Worm (Caenorhabditis elegans) whole organism, L4 larva: ENCODE results near the gene B0348.1.
A peak's percentile ranks its signal among the peaks of the same experiment; 100 is the strongest.

Experiments
- F26F4.8 ChIP-seq: fragments of 200-800 bp; sonication (Bioruptor generic); conservative IDR thresholded peaks from 2 replicates; pipeline ENCODE4 v1.3.6; 2022; ENCODE audit warnings: missing genetic modification characterization, missing compliant biosample characterization
- F37D6.2 ChIP-seq: sonication (generic microtip); optimal IDR thresholded peaks from 2 replicates; lab custom pipeline; 2016; ENCODE audit warnings: mild to moderate bottlenecking, missing genetic modification characterization, missing compliant biosample characterization
- Y48G9A.11 ChIP-seq: fragments of 200-800 bp; sonication (Bioruptor generic); IDR thresholded peaks from 2 replicates; pipeline ENCODE4 v1.3.6; 2022; ENCODE audit warnings: missing genetic modification reagents, missing genetic modification characterization, missing compliant biosample characterization
- Y75B8A.6 ChIP-seq: fragments of 200-800 bp; sonication (Bioruptor generic); IDR thresholded peaks from 2 replicates; pipeline ENCODE4 v1.3.6; 2022; ENCODE audit warnings: missing genetic modification reagents, missing genetic modification characterization, missing compliant biosample characterization
- ZK337.2 ChIP-seq: fragments of 200-800 bp; sonication (Bioruptor generic); IDR thresholded peaks from 2 replicates; pipeline ENCODE4 v1.3.6; 2022; ENCODE audit warnings: missing genetic modification reagents, missing genetic modification characterization, missing compliant biosample characterization
- ZK546.5 ChIP-seq, 2 experiments: sonication (generic microtip); optimal IDR thresholded peaks; 2 replicates each; lab custom pipeline; 2017; ENCODE audit warnings: missing biosample characterization in 2 of 2, missing genetic modification characterization in 2 of 2
- ama-1 ChIP-seq: fragments of 150-350 bp; optimal IDR thresholded peaks from 2 replicates; lab custom pipeline; 2014; ENCODE audit warnings: inconsistent platforms, mixed read lengths
- arid-1 ChIP-seq: fragments of 200-800 bp; sonication (Bioruptor generic); conservative IDR thresholded peaks from 2 replicates; pipeline ENCODE4 v1.3.6; 2022; ENCODE audit warnings: missing genetic modification reagents, missing genetic modification characterization, missing compliant biosample characterization
- ceh-32 ChIP-seq: sonication (generic microtip); optimal IDR thresholded peaks from 2 replicates; lab custom pipeline; 2016; ENCODE audit warnings: mild to moderate bottlenecking, missing genetic modification characterization, missing compliant biosample characterization; ENCODE audit not compliant: poor library complexity
- ceh-44 ChIP-seq: fragments of 200-800 bp; sonication (Bioruptor generic); IDR thresholded peaks from 2 replicates; pipeline ENCODE4 v1.3.6; 2022; ENCODE audit warnings: missing genetic modification reagents, missing genetic modification characterization, missing compliant biosample characterization
- cey-2 ChIP-seq: sonication (generic microtip); optimal IDR thresholded peaks from 3 replicates; lab custom pipeline; 2017; ENCODE audit warnings: missing genetic modification characterization, mild to moderate bottlenecking, missing compliant biosample characterization, antibody characterized with exemption, borderline replicate concordance; ENCODE audit not compliant: insufficient read depth
- daf-19 ChIP-seq: fragments of 200-800 bp; sonication (Bioruptor generic); conservative IDR thresholded peaks from 2 replicates; pipeline ENCODE4 v1.3.6; 2022; ENCODE audit warnings: missing genetic modification characterization, missing compliant biosample characterization
- daf-8 ChIP-seq: fragments of 200-800 bp; sonication (Bioruptor generic); IDR thresholded peaks from 2 replicates; pipeline ENCODE4 v1.3.6; 2022; ENCODE audit warnings: missing genetic modification characterization, missing compliant biosample characterization
- dmd-6 ChIP-seq: fragments of 200-800 bp; sonication (Bioruptor generic); IDR thresholded peaks from 2 replicates; pipeline ENCODE4 v1.3.6; 2022; ENCODE audit warnings: missing genetic modification reagents, missing genetic modification characterization, missing compliant biosample characterization
- dmd-8 ChIP-seq: fragments of 200-800 bp; sonication (Bioruptor generic); IDR thresholded peaks from 2 replicates; pipeline ENCODE4 v1.3.6; 2022; ENCODE audit warnings: missing genetic modification characterization, missing compliant biosample characterization
- dpl-1 ChIP-seq: fragments of 150-350 bp; optimal IDR thresholded peaks from 2 replicates; lab custom pipeline; 2014; ENCODE audit warnings: missing biosample characterization, missing genetic modification reagents, missing genetic modification characterization
- duxl-1 ChIP-seq: sonication (generic microtip); optimal IDR thresholded peaks from 2 replicates; lab custom pipeline; 2016; ENCODE audit warnings: mild to moderate bottlenecking, missing genetic modification characterization, moderate library complexity, missing compliant biosample characterization; ENCODE audit not compliant: poor library complexity
- egl-43 ChIP-seq: fragments of 200-800 bp; sonication (Bioruptor generic); IDR thresholded peaks from 2 replicates; pipeline ENCODE4 v1.3.6; 2022; ENCODE audit warnings: missing genetic modification reagents, missing genetic modification characterization, missing compliant biosample characterization
- fkh-10 ChIP-seq: fragments of 150-350 bp; optimal IDR thresholded peaks from 2 replicates; lab custom pipeline; 2014; ENCODE audit warnings: missing biosample characterization, missing genetic modification reagents, missing genetic modification characterization
- gei-8 ChIP-seq: fragments of 200-800 bp; sonication (Bioruptor generic); optimal IDR thresholded peaks from 2 replicates; lab custom pipeline; 2018; ENCODE audit warnings: mild to moderate bottlenecking, missing genetic modification characterization, missing compliant biosample characterization
- hif-1 ChIP-seq, 2 experiments: sonication (generic microtip); optimal IDR thresholded peaks; 2 replicates each; lab custom pipeline; 2016 to 2017; ENCODE audit warnings: missing compliant biosample characterization in 2 of 2, missing genetic modification characterization in 2 of 2, missing genetic modification reagents in 2 of 2, missing genotype in 2 of 2, mild to moderate bottlenecking in 1 of 2
- hmg-1.1 ChIP-seq: fragments of 200-800 bp; sonication (Bioruptor generic); IDR thresholded peaks from 2 replicates; pipeline ENCODE4 v1.3.6; 2022; ENCODE audit warnings: missing genetic modification reagents, missing genetic modification characterization, missing compliant biosample characterization
- lim-7 ChIP-seq: fragments of 200-800 bp; sonication (Bioruptor generic); IDR thresholded peaks from 2 replicates; pipeline ENCODE4 v1.3.6; 2022; ENCODE audit warnings: missing genetic modification characterization, missing compliant biosample characterization
- lin-1 ChIP-seq: fragments of 200-800 bp; sonication (Bioruptor generic); IDR thresholded peaks from 2 replicates; pipeline ENCODE4 v1.3.6; 2022; ENCODE audit warnings: missing genetic modification reagents, missing genetic modification characterization, missing compliant biosample characterization
- lin-13 ChIP-seq: fragments of 150-350 bp; optimal IDR thresholded peaks from 2 replicates; lab custom pipeline; 2014; ENCODE audit warnings: missing biosample characterization, missing genetic modification reagents, missing genetic modification characterization
- lin-39 ChIP-seq: fragments of 150-350 bp; optimal IDR thresholded peaks from 2 replicates; lab custom pipeline; 2014; ENCODE audit warnings: missing biosample characterization, missing genetic modification reagents, missing genetic modification characterization
- lir-3 ChIP-seq: sonication (generic microtip); optimal IDR thresholded peaks from 2 replicates; lab custom pipeline; 2016; ENCODE audit warnings: mild to moderate bottlenecking, missing genetic modification characterization, missing compliant biosample characterization
- mdl-1 ChIP-seq, 2 experiments: fragments of 150-350 bp in 1 of 2; sonication (generic microtip) in 1 of 2; optimal IDR thresholded peaks; 2 replicates each; lab custom pipeline; 2014 to 2017; ENCODE audit warnings: missing biosample characterization in 2 of 2, missing genetic modification characterization in 2 of 2
- mxl-3 ChIP-seq: fragments of 200-800 bp; sonication (Bioruptor generic); optimal IDR thresholded peaks from 2 replicates; lab custom pipeline; 2018; ENCODE audit warnings: mild to moderate bottlenecking, missing genetic modification characterization, missing compliant biosample characterization
- nhr-10 ChIP-seq: fragments of 150-350 bp; optimal IDR thresholded peaks from 2 replicates; lab custom pipeline; 2014; ENCODE audit warnings: missing biosample characterization, missing genetic modification characterization
- nhr-11 ChIP-seq: fragments of 150-350 bp; optimal IDR thresholded peaks from 2 replicates; lab custom pipeline; 2014; ENCODE audit warnings: missing biosample characterization, missing genetic modification characterization
- nhr-237 ChIP-seq: sonication (generic microtip); optimal IDR thresholded peaks from 2 replicates; lab custom pipeline; 2017; ENCODE audit warnings: missing biosample characterization, missing genetic modification characterization
- nhr-25 ChIP-seq: sonication (generic microtip); optimal IDR thresholded peaks from 2 replicates; lab custom pipeline; 2017; ENCODE audit warnings: missing genetic modification characterization, mild to moderate bottlenecking, missing compliant biosample characterization, antibody characterized with exemption, moderate library complexity, borderline replicate concordance; ENCODE audit not compliant: insufficient read depth
- nhr-42 ChIP-seq: fragments of 200-800 bp; sonication (Bioruptor generic); IDR thresholded peaks from 2 replicates; pipeline ENCODE4 v1.3.6; 2022; ENCODE audit warnings: missing genetic modification characterization, missing compliant biosample characterization
- nhr-48 ChIP-seq: sonication (generic microtip); optimal IDR thresholded peaks from 2 replicates; lab custom pipeline; 2016; ENCODE audit warnings: mild to moderate bottlenecking, missing genetic modification characterization, missing compliant biosample characterization
- nhr-6 ChIP-seq: fragments of 150-350 bp; optimal IDR thresholded peaks from 2 replicates; lab custom pipeline; 2014; ENCODE audit warnings: missing biosample characterization, missing genetic modification characterization
- nhr-77 ChIP-seq: fragments of 150-350 bp; optimal IDR thresholded peaks from 2 replicates; lab custom pipeline; 2014; ENCODE audit warnings: missing biosample characterization, missing genetic modification characterization
- rbr-2 ChIP-seq: sonication (generic microtip); optimal IDR thresholded peaks from 2 replicates; lab custom pipeline; 2016; ENCODE audit warnings: missing genotype, missing genetic modification characterization, missing compliant biosample characterization
- set-16 ChIP-seq: fragments of 200-800 bp; sonication (Bioruptor generic); IDR thresholded peaks from 2 replicates; pipeline ENCODE4 v1.3.6; 2022; ENCODE audit warnings: missing genetic modification reagents, missing genetic modification characterization, missing compliant biosample characterization
- skn-1 ChIP-seq: fragments of 150-350 bp; optimal IDR thresholded peaks from 2 replicates; lab custom pipeline; 2014; ENCODE audit warnings: missing biosample characterization, missing genetic modification characterization
- snpc-1.2 ChIP-seq: fragments of 200-800 bp; sonication (Bioruptor generic); IDR thresholded peaks from 2 replicates; pipeline ENCODE4 v1.3.6; 2022; ENCODE audit warnings: missing genetic modification reagents, missing genetic modification characterization, missing compliant biosample characterization
- snpc-4 ChIP-seq: fragments of 150-350 bp; optimal IDR thresholded peaks from 2 replicates; lab custom pipeline; 2014; ENCODE audit warnings: missing biosample characterization, missing genetic modification characterization
- unc-130 ChIP-seq: sonication (generic microtip); optimal IDR thresholded peaks from 2 replicates; lab custom pipeline; 2016; ENCODE audit warnings: missing genetic modification reagents, missing genetic modification characterization, missing compliant biosample characterization
- unc-39 ChIP-seq: sonication (generic microtip); optimal IDR thresholded peaks from 2 replicates; lab custom pipeline; 2017; ENCODE audit warnings: missing biosample characterization, missing genetic modification characterization
- unc-62 ChIP-seq, 3 experiments: fragments of 150-350 bp in 1 of 3; sonication (generic microtip); optimal IDR thresholded peaks in 2 of 3; peaks in 1 of 3; 1 replicate in 1 of 3; 2 replicates in 2 of 3; lab custom pipeline; 2014 to 2017; ENCODE audit warnings: missing biosample characterization in 3 of 3, missing genetic modification characterization in 3 of 3, missing genetic modification reagents in 3 of 3, missing genotype in 1 of 3
- vab-7 ChIP-seq: fragments of 200-800 bp; sonication (Bioruptor generic); IDR thresholded peaks from 2 replicates; pipeline ENCODE4 v1.3.6; 2022; ENCODE audit warnings: missing genetic modification reagents, missing genetic modification characterization, missing compliant biosample characterization
- ztf-7 ChIP-seq: fragments of 150-350 bp; optimal IDR thresholded peaks from 2 replicates; lab custom pipeline; 2014; ENCODE audit warnings: missing biosample characterization, missing genetic modification characterization

B0348.1 gene

DNA sequence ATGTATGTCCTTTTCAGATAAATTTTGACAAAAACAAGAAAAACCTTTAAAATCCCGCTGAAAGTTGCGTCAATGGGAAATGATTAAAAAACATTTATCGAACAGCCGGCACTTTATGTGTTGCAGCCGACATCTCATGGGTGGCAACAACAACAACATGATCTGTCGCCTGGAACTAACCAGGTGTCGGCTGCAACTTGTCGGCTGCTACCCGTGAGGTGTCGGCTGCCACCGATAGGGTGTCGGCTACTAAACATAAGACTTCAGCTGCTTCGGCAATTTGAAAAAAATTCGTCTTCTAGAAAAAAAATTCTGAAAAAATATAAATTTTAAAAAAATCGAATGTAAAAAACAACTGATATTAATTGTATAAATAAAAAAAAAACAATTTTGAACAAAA lies 21.1 kb upstream of the B0348.1 start:
- TF ChIP-seq daf-19, result no peak
- TF ChIP-seq mdl-1 (tag; optimal IDR thresholded peaks at IDR 0.05; lab: Kevin White, UChicago), result no peak
- TF ChIP-seq rbr-2 (tag; lab: Kevin White, UChicago), result no peak
- no peak for TF ChIP-seq nhr-10 (tag; lab: Kevin White, UChicago)
- no peak for TF ChIP-seq ZK546.5 (tag; optimal IDR thresholded peaks at IDR 0.05; lab: Kevin White, UChicago)
- TF ChIP-seq unc-39, result no peak
- TF ChIP-seq lin-39, result no peak
- no peak for TF ChIP-seq nhr-11 (tag; lab: Kevin White, UChicago)
- TF ChIP-seq unc-62 (GFP tag; optimal IDR thresholded peaks at IDR 0.05 in 1 of 2; lab: Kevin White, UChicago), result no peak
- TF ChIP-seq unc-62 (tag; optimal IDR thresholded peaks at IDR 0.05; lab: Kevin White, UChicago), result no peak
- no peak for TF ChIP-seq ama-1 (lab: Kevin White, UChicago)
- no peak for TF ChIP-seq hmg-1.1
- TF ChIP-seq duxl-1, result no peak

DNA sequence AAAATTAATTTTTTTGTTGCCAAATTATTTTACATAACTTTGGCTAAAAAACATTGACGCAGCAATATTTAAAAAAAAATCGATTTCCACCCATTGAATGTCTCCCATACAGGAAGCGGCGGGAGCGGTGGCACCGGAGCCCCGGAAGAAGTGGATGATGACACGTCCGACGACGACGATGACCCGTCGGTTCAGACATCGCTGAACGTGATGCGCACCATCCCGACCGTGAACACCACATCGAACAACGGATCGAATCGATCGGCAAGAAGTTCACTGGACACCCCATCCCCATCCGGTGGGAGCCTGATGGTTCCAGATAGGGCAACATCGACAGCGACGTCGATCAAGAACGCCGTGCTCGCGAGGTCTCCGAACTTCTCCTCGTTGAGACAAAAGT lies 20.5 kb upstream of the B0348.1 start:
- TF ChIP-seq snpc-1.2 (GFP tag; lab: Robert Waterston, UW) (no peak), ztf-7 (no peak), nhr-42 (no peak), hif-1 (tag; optimal IDR thresholded peaks at IDR 0.05; lab: Kevin White, UChicago) (no peak), nhr-6 (no peak), daf-8 (no peak), ama-1 (lab: Kevin White, UChicago) (no peak), arid-1 (GFP tag; lab: Robert Waterston, UW) (no peak), F37D6.2 (no peak), ceh-44 (GFP tag; lab: Robert Waterston, UW) (no peak), Y75B8A.6 (GFP tag; lab: Robert Waterston, UW) (no peak), vab-7 (GFP tag; lab: Robert Waterston, UW) (no peak), skn-1 (no peak), ZK337.2 (GFP tag; lab: Robert Waterston, UW) (no peak), Y48G9A.11 (GFP tag; lab: Robert Waterston, UW) (peak; percentile 36; the same call in 1 of the 2 replicates), unc-62 (GFP tag; optimal IDR thresholded peaks at IDR 0.05 in 1 of 2; lab: Kevin White, UChicago) (no peak), unc-62 (tag; optimal IDR thresholded peaks at IDR 0.05; lab: Kevin White, UChicago) (no peak), mxl-3 (GFP tag; lab: Kevin White, UChicago) (no peak), lim-7 (GFP tag; lab: Robert Waterston, UW) (0 out of 2 replicates have a peak, but pooled peaks have one; percentile 12), gei-8 (no peak), nhr-10 (tag; lab: Kevin White, UChicago) (no peak), dmd-8 (0 out of 2 replicates have a peak, but pooled peaks have one; percentile 12), set-16 (GFP tag; lab: Robert Waterston, UW) (peak; percentile 74), ceh-32 (no peak), dmd-6 (GFP tag; lab: Robert Waterston, UW) (no peak), cey-2 (tag; lab: Kevin White, UChicago) (no peak), nhr-25 (no peak)

ce11 chrV:29823-30222 lies 18.9 kb upstream of the B0348.1 start:
- TF ChIP-seq Y48G9A.11 (GFP tag; lab: Robert Waterston, UW) (no peak), egl-43 (GFP tag; lab: Robert Waterston, UW) (peak; percentile 60; the same call in 1 of the 2 replicates), nhr-77 (tag; lab: Kevin White, UChicago) (no peak), F26F4.8 (GFP tag; lab: Robert Waterston, UW) (no peak), nhr-237 (tag; lab: Kevin White, UChicago) (no peak), set-16 (GFP tag; lab: Robert Waterston, UW) (peak; percentile 73), fkh-10 (no peak), lir-3 (tag; lab: Kevin White, UChicago) (no peak), unc-62 (GFP tag; optimal IDR thresholded peaks at IDR 0.05 in 1 of 2; lab: Kevin White, UChicago) (no peak), unc-62 (tag; optimal IDR thresholded peaks at IDR 0.05; lab: Kevin White, UChicago) (no peak), nhr-48 (tag; lab: Kevin White, UChicago) (no peak), snpc-4 (no peak), unc-130 (no peak), lin-1 (GFP tag; lab: Robert Waterston, UW) (no peak), dpl-1 (GFP tag; lab: Kevin White, UChicago) (no peak), lin-13 (GFP tag; lab: Kevin White, UChicago) (no peak)
